Worm (Caenorhabditis elegans): ENCODE measurements around the gene H06A10.1.

- TF ChIP-seq fax-1 (tag; optimal IDR thresholded peaks at IDR 0.05) (no peak), pqm-1 (tag; optimal IDR thresholded peaks at IDR 0.05) (no peak), elt-2 (tag; optimal IDR thresholded peaks at IDR 0.05) (no peak), fkh-10 (GFP tag; optimal IDR thresholded peaks at IDR 0.05) (no peak), Y22D7AL.16 (tag; optimal IDR thresholded peaks at IDR 0.05) (no peak), pax-1 (tag; optimal IDR thresholded peaks at IDR 0.05) (no peak), ceh-9 (tag; optimal IDR thresholded peaks at IDR 0.05) (no peak), hlh-6 (tag; optimal IDR thresholded peaks at IDR 0.05) (no peak), unc-86 (tag; optimal IDR thresholded peaks at IDR 0.05) (no peak), pha-4 (tag; optimal IDR thresholded peaks at IDR 0.05) (no peak), F13H6.1 (tag; optimal IDR thresholded peaks at IDR 0.05) (no peak)
Observed at ce11 chrX:13542236-13542635, 34.9 kb downstream of the H06A10.1 start, which contains the start of gene cah-4.

Measured in whole organism, late embryonic.